Fruit fly (Drosophila melanogaster): ENCODE data around the gene CstF50.
A peak's percentile ranks its signal among the peaks of the same experiment; 100 is the strongest.

DNA sequence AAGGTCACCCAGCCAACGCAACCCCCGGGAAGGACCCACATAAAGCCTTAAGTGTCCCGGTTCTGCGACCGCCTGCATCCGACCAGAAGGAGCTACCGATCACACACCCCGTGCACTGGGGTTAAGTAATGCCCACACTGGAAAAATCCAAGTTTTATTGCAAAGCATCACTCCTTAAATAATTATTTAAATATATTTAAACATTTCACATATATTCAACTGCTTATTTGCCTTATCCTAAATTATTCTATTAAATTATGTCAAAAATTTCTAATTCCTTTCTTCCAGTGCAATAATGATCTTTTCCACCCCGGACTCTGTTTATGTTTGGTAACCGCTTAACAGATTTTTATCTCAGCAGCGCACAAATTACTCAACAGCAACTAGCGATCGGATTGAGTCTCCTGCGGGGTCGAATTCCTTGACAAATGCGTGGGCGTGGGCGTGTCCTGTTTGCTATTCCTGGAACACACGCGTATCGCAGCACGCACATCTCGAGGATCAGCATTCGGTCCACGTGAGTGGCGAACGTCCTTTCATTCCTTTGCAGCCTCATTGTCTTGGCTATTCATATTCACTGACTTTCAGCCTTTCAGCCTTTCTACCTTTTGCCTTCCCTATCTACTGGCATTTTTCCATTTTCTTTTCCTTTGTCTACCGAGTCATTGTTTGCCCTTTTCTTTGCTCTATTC is 32.1 kb downstream of the CstF50 start:
- TF ChIP-seq CG34367 (tag; optimal IDR thresholded peaks at IDR 0.05) (no peak), Pif1B (GFP tag; optimal IDR thresholded peaks at IDR 0.05) (no peak), EcR (GFP tag; optimal IDR thresholded peaks at IDR 0.05) (no peak), CG4496 (GFP tag; IDR thresholded peaks at IDR 0.05) (no peak), CG10348 (GFP tag; IDR thresholded peaks at IDR 0.05) (no peak), CG17806 (tag; optimal IDR thresholded peaks at IDR 0.05) (peak; percentile 12), Snoo (tag; optimal IDR thresholded peaks at IDR 0.05) (no peak), Ets98B (GFP tag; IDR thresholded peaks at IDR 0.05) (no peak), CG15710 (tag; optimal IDR thresholded peaks at IDR 0.05) (no peak), fd96Ca (GFP tag; IDR thresholded peaks at IDR 0.05) (no peak), CG8301 (tag; optimal IDR thresholded peaks at IDR 0.05) (no peak)
